Fruit fly (Drosophila melanogaster) whole organism, wandering third instar larva: ENCODE measurements around the gene fzr.

Experiments used
- CrebA ChIP-seq: fragments of 200-800 bp; sonication (Bioruptor generic); optimal IDR thresholded peaks from 2 replicates; lab custom pipeline; 2016; ENCODE audit warnings: missing biosample characterization, mild to moderate bottlenecking, missing genetic modification characterization, borderline replicate concordance
- Rel ChIP-seq, 2 experiments: fragments of 200-800 bp; sonication (Bioruptor generic) in 1 of 2; optimal IDR thresholded peaks; 2 replicates in 1 of 2; 3 replicates in 1 of 2; lab custom pipeline; 2016 to 2019; ENCODE audit warnings: mild to moderate bottlenecking in 2 of 2, missing biosample characterization in 2 of 2, missing genetic modification characterization in 2 of 2, moderate library complexity in 1 of 2
- fru ChIP-seq: fragments of 200-800 bp; sonication (Bioruptor generic); optimal IDR thresholded peaks from 3 replicates; lab custom pipeline; 2016; ENCODE audit warnings: missing biosample characterization, mild to moderate bottlenecking, missing genetic modification characterization
- h ChIP-seq: fragments of 200-800 bp; sonication (Bioruptor generic); optimal IDR thresholded peaks from 3 replicates; lab custom pipeline; 2016; ENCODE audit warnings: missing biosample characterization, mild to moderate bottlenecking, missing genetic modification characterization
- sage ChIP-seq: fragments of 200-800 bp; sonication (Bioruptor generic); optimal IDR thresholded peaks from 2 replicates; lab custom pipeline; 2016; ENCODE audit warnings: missing biosample characterization, mild to moderate bottlenecking, missing genetic modification characterization
- usp ChIP-seq: fragments of >200 bp; optimal IDR thresholded peaks from 2 replicates; lab custom pipeline; 2017; ENCODE audit warnings: missing biosample characterization, missing genetic modification characterization

The fzr gene

DNA sequence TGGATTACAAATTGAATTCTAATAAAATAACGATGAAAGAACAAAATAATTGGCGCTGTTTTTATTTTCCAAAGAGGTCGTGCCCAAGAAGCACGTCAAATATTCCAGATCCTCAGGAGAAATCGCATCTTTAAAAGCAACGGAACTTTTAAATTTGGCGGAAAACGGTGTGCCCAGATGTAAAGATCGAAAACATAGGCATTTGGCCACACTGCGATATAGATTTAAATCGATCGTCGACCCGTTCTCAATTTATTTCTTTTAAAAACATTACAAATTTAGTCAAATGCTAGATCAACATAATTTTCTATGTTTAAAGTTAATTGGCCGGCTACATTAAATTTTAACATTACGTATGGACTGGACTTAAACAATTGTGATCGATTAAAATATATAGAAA, 52.2 kb downstream of the fzr start:
- TF ChIP-seq fru (GFP tag; lab: Kevin White, UChicago) (no peak), h (no peak), CrebA (GFP tag; lab: Kevin White, UChicago) (no peak), sage (GFP tag; lab: Kevin White, UChicago) (no peak)

DNA sequence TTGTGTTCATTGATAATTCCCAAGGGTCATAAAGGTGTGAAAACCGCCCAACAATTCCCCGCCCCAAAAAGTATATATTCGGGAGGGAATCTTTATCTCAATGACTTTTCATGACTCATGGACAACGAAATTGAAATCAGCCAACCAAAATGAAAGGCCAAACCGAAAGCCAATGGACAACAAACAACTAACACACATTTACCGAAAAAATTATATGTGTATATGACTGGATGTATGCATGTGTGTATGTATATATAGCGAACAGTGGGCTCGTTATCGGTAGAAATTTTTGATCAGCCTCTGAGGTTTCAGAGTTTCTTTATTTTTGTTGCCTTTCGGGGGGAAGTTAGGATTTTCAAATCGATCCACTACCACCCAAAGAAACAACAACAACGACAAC, 60.5 kb downstream of the fzr start:
- no peak for TF ChIP-seq usp (GFP tag; lab: Kevin White, UChicago)
- TF ChIP-seq Rel (GFP tag; optimal IDR thresholded peaks at IDR 0.05; lab: Kevin White, UChicago), result no peak
- peak; percentile 84 for TF ChIP-seq Rel (tag; optimal IDR thresholded peaks at IDR 0.05; lab: Kevin White, UChicago)
